Worm (Caenorhabditis elegans) whole organism, L4 larva: ENCODE results near the gene vha-4.

Experiments used
- R02D3.7 ChIP-seq: fragments of 150-350 bp; sonication (generic microtip); optimal IDR thresholded peaks from 3 replicates; lab custom pipeline; 2014; ENCODE audit warnings: missing biosample characterization, missing genetic modification characterization
- duxl-1 ChIP-seq: sonication (generic microtip); optimal IDR thresholded peaks from 2 replicates; lab custom pipeline; 2016; ENCODE audit warnings: mild to moderate bottlenecking, missing genetic modification characterization, moderate library complexity, missing compliant biosample characterization; ENCODE audit not compliant: poor library complexity
- lin-13 ChIP-seq: fragments of 150-350 bp; optimal IDR thresholded peaks from 2 replicates; lab custom pipeline; 2014; ENCODE audit warnings: missing biosample characterization, missing genetic modification reagents, missing genetic modification characterization
- lin-15B ChIP-seq: fragments of 150-350 bp; sonication (generic microtip); optimal IDR thresholded peaks from 3 replicates; lab custom pipeline; 2014; ENCODE audit warnings: missing biosample characterization, missing genetic modification characterization
- lsy-2 ChIP-seq, 2 experiments: fragments of 150-350 bp in 1 of 2; sonication (generic microtip) in 1 of 2; optimal IDR thresholded peaks; 2 replicates each; lab custom pipeline; 2014 to 2017; ENCODE audit warnings: missing biosample characterization in 2 of 2, missing genetic modification characterization in 2 of 2
- mdl-1 ChIP-seq, 2 experiments: fragments of 150-350 bp in 1 of 2; sonication (generic microtip) in 1 of 2; optimal IDR thresholded peaks; 2 replicates each; lab custom pipeline; 2014 to 2017; ENCODE audit warnings: missing biosample characterization in 2 of 2, missing genetic modification characterization in 2 of 2
- mxl-2 ChIP-seq: fragments of 200-800 bp; sonication (Bioruptor generic); conservative IDR thresholded peaks from 2 replicates; pipeline ENCODE4 v1.3.6; 2022; ENCODE audit warnings: missing genetic modification reagents, missing genetic modification characterization, missing compliant biosample characterization
- nhr-28 ChIP-seq: fragments of 150-350 bp; optimal IDR thresholded peaks from 2 replicates; lab custom pipeline; 2014; ENCODE audit warnings: missing biosample characterization, missing genetic modification characterization
- nhr-76 ChIP-seq: fragments of 150-350 bp; optimal IDR thresholded peaks from 2 replicates; lab custom pipeline; 2014; ENCODE audit warnings: missing biosample characterization, missing genetic modification characterization
- nhr-77 ChIP-seq: fragments of 150-350 bp; optimal IDR thresholded peaks from 2 replicates; lab custom pipeline; 2014; ENCODE audit warnings: missing biosample characterization, missing genetic modification characterization
- saeg-2 ChIP-seq: fragments of 200-800 bp; sonication (Bioruptor generic); IDR thresholded peaks from 2 replicates; pipeline ENCODE4 v1.3.6; 2022; ENCODE audit warnings: missing genetic modification reagents, missing genetic modification characterization, missing compliant biosample characterization
- unc-62 ChIP-seq, 3 experiments: fragments of 150-350 bp in 1 of 3; sonication (generic microtip); optimal IDR thresholded peaks in 2 of 3; peaks in 1 of 3; 1 replicate in 1 of 3; 2 replicates in 2 of 3; lab custom pipeline; 2014 to 2017; ENCODE audit warnings: missing biosample characterization in 3 of 3, missing genetic modification characterization in 3 of 3, missing genetic modification reagents in 3 of 3, missing genotype in 1 of 3
- vab-7 ChIP-seq: fragments of 200-800 bp; sonication (Bioruptor generic); IDR thresholded peaks from 2 replicates; pipeline ENCODE4 v1.3.6; 2022; ENCODE audit warnings: missing genetic modification reagents, missing genetic modification characterization, missing compliant biosample characterization

DNA sequence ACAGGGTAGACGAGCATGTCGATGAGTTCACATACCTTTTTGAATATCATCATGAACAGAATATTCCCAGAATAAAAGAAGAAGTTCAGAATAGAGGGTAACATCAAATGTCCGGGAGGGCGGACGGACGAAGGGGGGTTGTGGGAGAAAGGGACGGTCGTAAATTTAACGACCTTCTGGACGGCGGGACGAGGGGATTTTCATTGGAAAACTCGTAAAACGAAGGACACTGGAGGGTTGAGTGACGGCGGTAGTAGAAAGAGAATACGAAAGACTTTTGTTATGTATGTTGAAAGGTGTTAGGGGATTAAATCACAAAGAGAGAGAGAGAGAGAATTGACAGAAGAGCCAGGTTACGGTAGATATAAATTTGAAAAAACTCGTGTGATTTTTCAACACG lies 28.5 kb downstream of the vha-4 start:
- TF ChIP-seq saeg-2 (GFP tag; lab: Robert Waterston, UW) (no peak), unc-62 (GFP tag; optimal IDR thresholded peaks at IDR 0.05 in 1 of 2; lab: Kevin White, UChicago) (no peak), unc-62 (tag; optimal IDR thresholded peaks at IDR 0.05; lab: Kevin White, UChicago) (no peak), nhr-28 (tag; lab: Kevin White, UChicago) (no peak), lin-15B (tag; lab: Kevin White, UChicago) (no peak), mdl-1 (tag; optimal IDR thresholded peaks at IDR 0.05; lab: Kevin White, UChicago) (no peak), nhr-77 (tag; lab: Kevin White, UChicago) (no peak), lin-13 (no peak), R02D3.7 (tag; lab: Kevin White, UChicago) (no peak), duxl-1 (tag; lab: Kevin White, UChicago) (no peak), vab-7 (GFP tag; lab: Robert Waterston, UW) (no peak), nhr-76 (tag; lab: Kevin White, UChicago) (no peak), mxl-2 (GFP tag; lab: Robert Waterston, UW) (no peak), lsy-2 (tag; optimal IDR thresholded peaks at IDR 0.05; lab: Kevin White, UChicago) (peak in 1 of 2 experiments; percentile 1)
